Fruit fly (Drosophila melanogaster) whole organism, pupa: ENCODE results near the gene CG15130.

Experiments
- CG12605 ChIP-seq: fragments of 200-800 bp; sonication (Bioruptor generic); IDR thresholded peaks from 2 replicates; pipeline ENCODE4 v1.3.6; 2022; ENCODE audit warnings: missing biosample characterization, missing genetic modification characterization
- CG13204 ChIP-seq: fragments of 200-800 bp; sonication (Bioruptor generic); optimal IDR thresholded peaks from 2 replicates; lab custom pipeline; 2018; ENCODE audit warnings: missing biosample characterization, mild to moderate bottlenecking, missing genetic modification characterization, moderate library complexity
- CG15710 ChIP-seq: fragments of 200-800 bp; sonication (Bioruptor generic); optimal IDR thresholded peaks from 2 replicates; lab custom pipeline; 2018; ENCODE audit warnings: missing biosample characterization, mild to moderate bottlenecking, missing genetic modification characterization, moderate library complexity
- CG34367 ChIP-seq: fragments of 200-800 bp; sonication (Bioruptor generic); optimal IDR thresholded peaks from 2 replicates; lab custom pipeline; 2018; ENCODE audit warnings: missing biosample characterization, mild to moderate bottlenecking, missing genetic modification characterization
- CG4496 ChIP-seq: fragments of 200-800 bp; sonication (Bioruptor generic); IDR thresholded peaks from 3 replicates; pipeline ENCODE4 v1.3.6; 2022; ENCODE audit warnings: missing biosample characterization, missing genetic modification characterization
- CG9948 ChIP-seq: fragments of 200-800 bp; sonication (Bioruptor generic); optimal IDR thresholded peaks from 2 replicates; lab custom pipeline; 2018; ENCODE audit warnings: missing biosample characterization, mild to moderate bottlenecking, missing genetic modification characterization, moderate library complexity
- EcR ChIP-seq: fragments of 200-800 bp; sonication (Bioruptor generic); optimal IDR thresholded peaks from 3 replicates; lab custom pipeline; 2019; ENCODE audit warnings: missing biosample characterization, missing genetic modification characterization, mild to moderate bottlenecking, moderate library complexity, missing genetic modification reagents
- Ets98B ChIP-seq: fragments of 200-800 bp; sonication (Bioruptor generic); IDR thresholded peaks from 2 replicates; pipeline ENCODE4 v1.3.6; 2022; ENCODE audit warnings: missing biosample characterization, missing genetic modification characterization
- Pif1A ChIP-seq: fragments of 200-800 bp; sonication (Bioruptor generic); optimal IDR thresholded peaks from 3 replicates; lab custom pipeline; 2016; ENCODE audit warnings: missing biosample characterization, missing genetic modification characterization
- Pif1B ChIP-seq: fragments of 200-800 bp; sonication (Bioruptor generic); optimal IDR thresholded peaks from 3 replicates; lab custom pipeline; 2016; ENCODE audit warnings: missing biosample characterization, missing genetic modification characterization
- fd96Ca ChIP-seq: fragments of 200-800 bp; sonication (Bioruptor generic); IDR thresholded peaks from 3 replicates; pipeline ENCODE4 v1.3.6; 2022; ENCODE audit warnings: missing biosample characterization, missing genetic modification characterization

dm6 chr2L:20429458-20429857 lies 5.0 kb upstream of the CG15130 start:
- TF ChIP-seq EcR = no peak
- TF ChIP-seq CG4496 (GFP tag; lab: Robert Waterston, UW) = no peak
- no peak for TF ChIP-seq fd96Ca (GFP tag; lab: Robert Waterston, UW)
- no peak for TF ChIP-seq Ets98B (GFP tag; lab: Robert Waterston, UW)
- TF ChIP-seq CG15710 (tag; lab: Kevin White, UChicago) = no peak
- TF ChIP-seq CG12605 = no peak
- TF ChIP-seq CG9948 = no peak
- no peak for TF ChIP-seq CG13204 (GFP tag; lab: Kevin White, UChicago)
- TF ChIP-seq Pif1A (GFP tag; lab: Kevin White, UChicago) = no peak
- TF ChIP-seq CG34367 = no peak
- TF ChIP-seq Pif1B = no peak
